Worm (Caenorhabditis elegans) whole organism, late embryonic: Measurements from ENCODE around the gene ZK829.9.

ENCODE experiments used
- ceh-2 ChIP-seq: sonication (generic microtip); optimal IDR thresholded peaks from 2 replicates; lab custom pipeline; 2016; ENCODE audit warnings: missing genotype, missing genetic modification characterization, missing compliant biosample characterization
- ceh-48 ChIP-seq: sonication (generic microtip); optimal IDR thresholded peaks from 2 replicates; lab custom pipeline; 2016; ENCODE audit warnings: missing genetic modification characterization, inconsistent platforms, missing compliant biosample characterization
- dmd-4 ChIP-seq: sonication (generic microtip); optimal IDR thresholded peaks from 2 replicates; lab custom pipeline; 2016; ENCODE audit warnings: borderline replicate concordance, missing genetic modification characterization, missing compliant biosample characterization
- elt-2 ChIP-seq: sonication (generic microtip); optimal IDR thresholded peaks from 2 replicates; lab custom pipeline; 2016; ENCODE audit warnings: missing genetic modification reagents, missing genetic modification characterization, missing compliant biosample characterization
- fkh-10 ChIP-seq: fragments of 150-350 bp; optimal IDR thresholded peaks from 2 replicates; lab custom pipeline; 2014; ENCODE audit warnings: missing biosample characterization, missing genetic modification reagents, missing genetic modification characterization
- mec-3 ChIP-seq: sonication (generic microtip); optimal IDR thresholded peaks from 2 replicates; lab custom pipeline; 2016; ENCODE audit warnings: borderline replicate concordance, missing genetic modification characterization, missing compliant biosample characterization
- nfya-1 ChIP-seq: sonication (generic microtip); optimal IDR thresholded peaks from 2 replicates; lab custom pipeline; 2017; ENCODE audit warnings: missing genetic modification characterization, mild to moderate bottlenecking, missing compliant biosample characterization, antibody characterized with exemption, moderate library complexity
- nhr-11 ChIP-seq: fragments of 150-350 bp; optimal IDR thresholded peaks from 2 replicates; lab custom pipeline; 2014; ENCODE audit warnings: missing biosample characterization, missing genetic modification characterization
- pha-4 ChIP-seq: fragments of 150-350 bp; optimal IDR thresholded peaks from 2 replicates; lab custom pipeline; 2018; ENCODE audit warnings: missing biosample characterization, missing genetic modification reagents, missing genetic modification characterization
- pqm-1 ChIP-seq: sonication (generic microtip); optimal IDR thresholded peaks from 2 replicates; lab custom pipeline; 2016; ENCODE audit warnings: missing genetic modification characterization, missing compliant biosample characterization
- ref-2 ChIP-seq: sonication (generic microtip); optimal IDR thresholded peaks from 2 replicates; lab custom pipeline; 2016; ENCODE audit warnings: missing genetic modification characterization, missing compliant biosample characterization
- sox-4 ChIP-seq: sonication (generic microtip); optimal IDR thresholded peaks from 2 replicates; lab custom pipeline; 2017; ENCODE audit warnings: mild to moderate bottlenecking, missing genetic modification characterization, inconsistent platforms, missing compliant biosample characterization
- syd-9 ChIP-seq: sonication (generic microtip); optimal IDR thresholded peaks from 2 replicates; lab custom pipeline; 2016; ENCODE audit warnings: mild to moderate bottlenecking, missing genetic modification characterization, moderate library complexity, missing compliant biosample characterization
- unc-86 ChIP-seq: sonication (generic microtip); optimal IDR thresholded peaks from 2 replicates; lab custom pipeline; 2016; ENCODE audit warnings: missing genetic modification characterization, missing compliant biosample characterization

- no peak for TF ChIP-seq ref-2 (tag; lab: Kevin White, UChicago)
- no peak for TF ChIP-seq pha-4 (tag; lab: Kevin White, UChicago)
- no peak for TF ChIP-seq elt-2 (tag; lab: Kevin White, UChicago)
- no peak for TF ChIP-seq syd-9 (tag; lab: Kevin White, UChicago)
- TF ChIP-seq ceh-2 (tag; lab: Kevin White, UChicago) = no peak
- no peak for TF ChIP-seq ceh-48 (tag; lab: Kevin White, UChicago)
- no peak for TF ChIP-seq nhr-11 (tag; lab: Kevin White, UChicago)
- no peak for TF ChIP-seq unc-86 (tag; lab: Kevin White, UChicago)
- no peak for TF ChIP-seq fkh-10 (GFP tag; lab: Kevin White, UChicago)
- TF ChIP-seq dmd-4 (tag; lab: Kevin White, UChicago) = no peak
- no peak for TF ChIP-seq pqm-1 (tag; lab: Kevin White, UChicago)
- TF ChIP-seq sox-4 = no peak
- TF ChIP-seq mec-3 = no peak
- no peak for TF ChIP-seq nfya-1 (tag; lab: Kevin White, UChicago)
Measured at ce11 chrIV:12015586-12015985, 45.3 kb downstream of the ZK829.9 start, which contains the start of gene lips-6.
